Worm (Caenorhabditis elegans): ENCODE results near the gene srw-1.

Gene srw-1

DNA sequence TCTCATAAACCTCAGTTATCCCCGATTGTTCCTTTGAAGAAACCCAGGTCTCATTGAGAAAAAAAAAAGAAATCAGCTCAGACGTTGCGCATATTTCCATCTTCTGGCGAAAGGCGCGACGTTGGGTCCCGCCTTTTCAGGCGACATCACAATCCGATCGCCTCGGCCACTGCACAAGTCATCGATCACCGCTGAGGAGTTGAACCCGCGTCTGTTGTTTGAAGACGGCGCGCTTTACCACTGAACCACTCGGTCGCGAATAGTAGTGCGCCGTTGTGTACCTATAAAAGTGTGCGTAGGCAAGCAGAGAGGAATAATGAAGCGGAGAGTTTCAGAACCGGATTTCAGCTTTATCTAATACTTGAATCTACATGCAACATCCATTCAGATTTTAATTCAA lies 7.2 kb upstream of the srw-1 start, which contains the start of gene Y75B12B.11:
Y75B12B.11 (plus strand) TSS at position 394 of the 400 bp plus-strand sequence.
- TF ChIP-seq daf-12 (tag; optimal IDR thresholded peaks at IDR 0.05), result no peak
- peak; percentile 81 for TF ChIP-seq skn-1 (tag; optimal IDR thresholded peaks at IDR 0.05)
- peak; percentile 40 for TF ChIP-seq jun-1 (tag; optimal IDR thresholded peaks at IDR 0.05)
- no peak for TF ChIP-seq elt-1 (tag; optimal IDR thresholded peaks at IDR 0.05)
- TF ChIP-seq fos-1 (tag; optimal IDR thresholded peaks at IDR 0.05), result peak; percentile 61
- TF ChIP-seq ama-1 (optimal IDR thresholded peaks at IDR 0.05), result peak; percentile 94
- TF ChIP-seq nhr-77 (tag; optimal IDR thresholded peaks at IDR 0.05), result peak; percentile 34
- TF ChIP-seq ceh-28 (tag; optimal IDR thresholded peaks at IDR 0.05), result no peak
- TF ChIP-seq lin-15B (tag; optimal IDR thresholded peaks at IDR 0.05), result peak; percentile 54
- peak; percentile 72 for TF ChIP-seq ztf-4 (tag; optimal IDR thresholded peaks at IDR 0.05)
- peak; percentile 69 for TF ChIP-seq elt-2 (tag; optimal IDR thresholded peaks at IDR 0.05)
- peak; percentile 45 for TF ChIP-seq nhr-23 (tag; optimal IDR thresholded peaks at IDR 0.05)
- no peak for TF ChIP-seq unc-39 (tag; optimal IDR thresholded peaks at IDR 0.05)
- peak; percentile 82 for TF ChIP-seq tbx-2 (tag; optimal IDR thresholded peaks at IDR 0.05)
- peak; percentile 42 for TF ChIP-seq pqm-1 (tag; optimal IDR thresholded peaks at IDR 0.05)
- peak; percentile 76 for TF ChIP-seq hmg-11 (tag; optimal IDR thresholded peaks at IDR 0.05)
- peak; percentile 84 for TF ChIP-seq nhr-25 (tag; optimal IDR thresholded peaks at IDR 0.05)
- peak; percentile 71 for TF ChIP-seq nfya-1 (tag; optimal IDR thresholded peaks at IDR 0.05; ENCODE audit: insufficient read depth)
- peak; percentile 87 for TF ChIP-seq lsy-12 (tag; optimal IDR thresholded peaks at IDR 0.05)
- TF ChIP-seq pha-4 (tag; optimal IDR thresholded peaks at IDR 0.05), result peak; percentile 74
- peak; percentile 10 for TF ChIP-seq ceh-82 (tag; optimal IDR thresholded peaks at IDR 0.05)
- TF ChIP-seq nhr-43 (tag; optimal IDR thresholded peaks at IDR 0.05; ENCODE audit: poor library complexity, severe bottlenecking), result peak; percentile 75
- TF ChIP-seq aly-2 (tag; optimal IDR thresholded peaks at IDR 0.05), result peak; percentile 45
- no peak for TF ChIP-seq snpc-4 (tag; optimal IDR thresholded peaks at IDR 0.05)
- peak; percentile 76 for TF ChIP-seq lin-39 (tag; optimal IDR thresholded peaks at IDR 0.05)

DNA sequence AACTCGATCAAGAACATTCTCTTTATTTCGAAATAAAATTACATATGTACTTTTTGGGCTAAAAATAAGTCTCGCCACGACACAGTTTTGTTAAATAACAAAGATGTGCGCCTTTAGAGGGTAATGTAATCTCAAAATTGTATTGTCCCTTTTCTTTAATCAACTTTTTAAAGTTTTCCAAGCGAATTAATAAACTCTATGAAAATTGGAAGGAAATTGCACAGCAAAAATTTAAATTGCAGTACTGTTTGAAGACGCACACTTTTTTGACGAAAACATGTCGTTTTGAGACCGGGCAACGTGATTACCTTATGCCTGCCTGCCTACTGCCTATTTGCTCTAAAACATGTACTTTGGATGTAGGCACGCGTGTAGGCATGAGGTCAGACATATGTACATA lies 6.1 kb upstream of the srw-1 start:
- no peak for TF ChIP-seq tbx-2 (tag; optimal IDR thresholded peaks at IDR 0.05)
- no peak for TF ChIP-seq elt-1 (tag; optimal IDR thresholded peaks at IDR 0.05)
- no peak for TF ChIP-seq ZK546.5 (tag; optimal IDR thresholded peaks at IDR 0.05)
- TF ChIP-seq nhr-12 (tag; optimal IDR thresholded peaks at IDR 0.05), result no peak
- no peak for TF ChIP-seq pqm-1 (tag; optimal IDR thresholded peaks at IDR 0.05)
- TF ChIP-seq unc-62 (GFP tag; optimal IDR thresholded peaks at IDR 0.05), result no peak
- no peak for TF ChIP-seq nhr-43 (tag; optimal IDR thresholded peaks at IDR 0.05; ENCODE audit: poor library complexity, severe bottlenecking)
- no peak for TF ChIP-seq nhr-11 (tag; optimal IDR thresholded peaks at IDR 0.05)

DNA sequence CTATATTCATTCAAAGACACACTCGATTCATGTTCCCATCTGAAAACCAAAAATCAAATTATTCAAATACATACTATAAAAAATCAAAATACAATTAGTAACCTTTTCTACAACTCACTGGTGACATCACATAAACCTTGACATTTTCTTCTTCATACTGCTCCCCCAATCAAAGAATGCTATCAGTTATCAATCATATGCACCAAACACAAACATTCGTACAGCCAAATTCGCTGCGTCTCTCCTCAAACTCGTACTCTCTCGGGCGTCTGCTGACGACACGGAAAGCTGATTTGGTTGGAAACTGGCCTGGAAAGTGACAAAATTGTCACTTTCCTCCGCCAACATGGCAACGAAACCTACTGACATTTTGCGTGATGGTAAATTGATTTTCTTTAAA lies 5.7 kb upstream of the srw-1 start, which contains the start of gene plc-2:
plc-2 (plus strand) TSS at position 196 of the 400 bp plus-strand sequence.
- TF ChIP-seq nhr-25 (tag; optimal IDR thresholded peaks at IDR 0.05), result no peak
- peak; percentile 44 for TF ChIP-seq pha-4 (tag; optimal IDR thresholded peaks at IDR 0.05)
- TF ChIP-seq skn-1 (tag; optimal IDR thresholded peaks at IDR 0.05), result no peak
- no peak for TF ChIP-seq nfya-1 (tag; optimal IDR thresholded peaks at IDR 0.05; ENCODE audit: insufficient read depth)
- peak; percentile 78 for TF ChIP-seq pqm-1 (tag; optimal IDR thresholded peaks at IDR 0.05)
- peak; percentile 82 for TF ChIP-seq elt-2 (tag; optimal IDR thresholded peaks at IDR 0.05)
- TF ChIP-seq fkh-2 (tag; optimal IDR thresholded peaks at IDR 0.05), result no peak
- peak; percentile 47 for TF ChIP-seq jun-1 (tag; optimal IDR thresholded peaks at IDR 0.05)

DNA sequence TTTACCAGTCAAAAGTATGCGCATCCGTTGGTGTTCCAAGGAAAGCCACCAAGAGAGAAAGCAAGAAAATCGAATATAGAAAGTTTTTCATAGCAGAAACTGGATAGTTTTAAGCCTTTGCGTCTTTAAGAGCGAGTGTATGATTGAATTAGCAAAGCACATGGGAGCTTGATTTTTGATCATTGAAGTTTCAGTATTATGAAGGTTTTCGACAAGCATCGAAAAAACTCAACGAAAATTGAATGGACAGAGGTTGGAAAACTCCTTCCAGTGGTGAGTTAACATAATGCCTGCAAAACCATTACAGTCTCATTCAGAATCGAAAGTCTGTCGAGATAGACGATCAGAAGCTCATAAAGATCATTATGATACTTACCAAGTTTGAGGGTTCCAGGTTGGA lies 4.1 kb upstream of the srw-1 start, which contains the start of gene Y75B12B.13:
Y75B12B.13 (minus strand) TSS at position 101 of the 400 bp plus-strand sequence.
- TF ChIP-seq ztf-11 (tag; optimal IDR thresholded peaks at IDR 0.05) (no peak), lin-39 (tag; optimal IDR thresholded peaks at IDR 0.05) (no peak), sea-2 (GFP tag; optimal IDR thresholded peaks at IDR 0.05) (no peak)

DNA sequence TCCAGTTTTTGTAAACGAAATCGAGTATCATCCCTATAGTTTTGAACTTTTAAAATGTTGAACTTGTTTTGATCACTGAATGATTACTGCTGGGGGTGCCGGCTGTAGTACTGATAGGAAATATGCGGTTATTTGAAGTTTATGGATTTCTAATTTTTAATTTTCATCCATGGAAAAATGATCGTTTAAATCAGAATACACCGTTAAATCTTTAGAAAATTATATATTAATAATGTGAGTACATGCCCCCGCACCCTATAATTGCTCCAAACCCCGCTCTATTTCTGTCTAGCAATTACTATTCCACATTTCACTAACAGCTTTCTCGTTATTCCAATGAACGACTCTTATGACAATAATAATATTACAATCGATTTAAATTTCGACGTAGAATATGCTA lies 1.7 kb downstream of the srw-1 start, which contains the start of gene Y75B12B.10:
Y75B12B.10 (plus strand) TSS at position 301 of the 400 bp plus-strand sequence.
- TF ChIP-seq zag-1 (tag; optimal IDR thresholded peaks at IDR 0.05) (no peak), snpc-4 (tag; optimal IDR thresholded peaks at IDR 0.05) (no peak), skn-1 (tag; optimal IDR thresholded peaks at IDR 0.05) (no peak), fos-1 (tag; optimal IDR thresholded peaks at IDR 0.05) (no peak), sea-2 (GFP tag; optimal IDR thresholded peaks at IDR 0.05) (no peak)

Data from whole organism, L3 larva.